Fruit fly (Drosophila melanogaster) whole organism, embryonic: Measurements from ENCODE around the gene dpr9.

Source experiments
- CG11398 ChIP-seq: fragments of 200-800 bp; sonication (Bioruptor generic); optimal IDR thresholded peaks from 2 replicates; lab custom pipeline; 2016; ENCODE audit warnings: missing biosample characterization, missing genetic modification characterization
- CG1233 ChIP-seq: fragments of 200-800 bp; sonication (Bioruptor generic); optimal IDR thresholded peaks from 4 replicates; lab custom pipeline; 2018; ENCODE audit warnings: missing biosample characterization, mild to moderate bottlenecking, missing genetic modification characterization
- CG12659 ChIP-seq: fragments of 200-800 bp; sonication (Bioruptor generic); optimal IDR thresholded peaks from 3 replicates; lab custom pipeline; 2017; ENCODE audit warnings: mild to moderate bottlenecking, missing biosample characterization, missing genetic modification reagents, missing genetic modification characterization
- CG14965 ChIP-seq: fragments of 200-800 bp; sonication (Bioruptor generic); optimal IDR thresholded peaks from 2 replicates; lab custom pipeline; 2016; ENCODE audit warnings: missing biosample characterization, missing genetic modification characterization, borderline replicate concordance
- CG1529 ChIP-seq: fragments of 200-800 bp; sonication (Bioruptor generic); optimal IDR thresholded peaks from 3 replicates; lab custom pipeline; 2018; ENCODE audit warnings: missing biosample characterization, missing genetic modification characterization
- CG15479 ChIP-seq: fragments of 200-800 bp; sonication (Bioruptor generic); optimal IDR thresholded peaks from 3 replicates; lab custom pipeline; 2019; ENCODE audit warnings: missing biosample characterization, mild to moderate bottlenecking, missing genetic modification characterization, moderate library complexity
- CG33557 ChIP-seq: fragments of 200-800 bp; sonication (Bioruptor generic); optimal IDR thresholded peaks from 2 replicates; lab custom pipeline; 2019; ENCODE audit warnings: missing biosample characterization, mild to moderate bottlenecking, missing genetic modification characterization, moderate library complexity
- CG34376 ChIP-seq: fragments of 200-800 bp; sonication (Bioruptor generic); optimal IDR thresholded peaks from 2 replicates; lab custom pipeline; 2018; ENCODE audit warnings: missing biosample characterization, mild to moderate bottlenecking, missing genetic modification characterization
- CG3847 ChIP-seq: fragments of 200-800 bp; sonication (Bioruptor generic); IDR thresholded peaks from 2 replicates; pipeline ENCODE4 v1.3.6; 2022; ENCODE audit warnings: missing biosample characterization, missing genetic modification characterization
- CG7556 ChIP-seq: fragments of 200-800 bp; sonication (Bioruptor generic); optimal IDR thresholded peaks from 2 replicates; lab custom pipeline; 2017; ENCODE audit warnings: missing biosample characterization, mild to moderate bottlenecking, missing genetic modification characterization
- CG8359 ChIP-seq: fragments of 200-800 bp; sonication (Bioruptor generic); optimal IDR thresholded peaks from 2 replicates; lab custom pipeline; 2017; ENCODE audit warnings: missing biosample characterization, mild to moderate bottlenecking, missing genetic modification characterization, borderline replicate concordance
- CG8924 ChIP-seq: fragments of 200-800 bp; optimal IDR thresholded peaks from 3 replicates; lab custom pipeline; 2019; ENCODE audit warnings: missing biosample characterization, mild to moderate bottlenecking, missing genetic modification characterization, moderate library complexity
- Dad ChIP-seq: fragments of 200-800 bp; sonication (Bioruptor generic); optimal IDR thresholded peaks from 3 replicates; lab custom pipeline; 2016; ENCODE audit warnings: missing biosample characterization, missing genetic modification characterization
- ERR ChIP-seq: fragments of 200-800 bp; sonication (Bioruptor generic); optimal IDR thresholded peaks from 2 replicates; lab custom pipeline; 2016; ENCODE audit warnings: missing biosample characterization, missing genetic modification characterization
- Ets97D ChIP-seq: fragments of 200-800 bp; sonication (Bioruptor generic); optimal IDR thresholded peaks from 3 replicates; lab custom pipeline; 2016; ENCODE audit warnings: missing biosample characterization, missing genetic modification characterization
- H2.0 ChIP-seq: fragments of 200-800 bp; sonication (Bioruptor generic); IDR thresholded peaks from 2 replicates; pipeline ENCODE4 v1.3.6; 2022; ENCODE audit warnings: missing biosample characterization, missing genetic modification characterization
- HLHmδ ChIP-seq: fragments of 200-800 bp; sonication (Bioruptor generic); optimal IDR thresholded peaks from 2 replicates; lab custom pipeline; 2018; ENCODE audit warnings: missing biosample characterization, mild to moderate bottlenecking, missing genetic modification characterization, moderate library complexity
- HmgZ ChIP-seq: fragments of 200-800 bp; sonication (Bioruptor generic); optimal IDR thresholded peaks from 2 replicates; lab custom pipeline; 2018; ENCODE audit warnings: missing biosample characterization, mild to moderate bottlenecking, missing genetic modification characterization
- Lhr ChIP-seq: fragments of 200-800 bp; sonication (Bioruptor generic); optimal IDR thresholded peaks from 3 replicates; lab custom pipeline; 2017; ENCODE audit warnings: mild to moderate bottlenecking, missing biosample characterization, missing genetic modification reagents, missing genetic modification characterization
- Med ChIP-seq: fragments of 200-800 bp; sonication (Bioruptor generic); peaks from one replicate; lab custom pipeline; 2016; ENCODE audit warnings: missing biosample characterization, missing genetic modification characterization, mild to moderate bottlenecking, inconsistent platforms, moderate library complexity
- Nf-YA ChIP-seq: fragments of 200-800 bp; sonication (Bioruptor generic); IDR thresholded peaks from 2 replicates; pipeline ENCODE4 v1.3.6; 2022; ENCODE audit warnings: missing biosample characterization, missing genetic modification characterization
- Oli ChIP-seq: fragments of 200-800 bp; sonication (Bioruptor generic); optimal IDR thresholded peaks from 2 replicates; lab custom pipeline; 2018; ENCODE audit warnings: missing biosample characterization, mild to moderate bottlenecking, missing genetic modification characterization, moderate library complexity
- Rfx ChIP-seq: fragments of 200-800 bp; sonication (Bioruptor generic); IDR thresholded peaks from 2 replicates; pipeline ENCODE4 v1.3.6; 2022; ENCODE audit warnings: missing biosample characterization, missing genetic modification characterization
- Scr ChIP-seq: fragments of 200-800 bp; sonication (Bioruptor generic); IDR thresholded peaks from 2 replicates; pipeline ENCODE4 v1.3.6; 2022; ENCODE audit warnings: missing biosample characterization, missing genetic modification characterization; ENCODE audit not compliant: partially characterized antibody
- Sry-β ChIP-seq: fragments of 200-800 bp; sonication (Bioruptor generic); optimal IDR thresholded peaks from 2 replicates; lab custom pipeline; 2018; ENCODE audit warnings: missing biosample characterization, mild to moderate bottlenecking, missing genetic modification characterization, moderate library complexity
- Vsx1 ChIP-seq: fragments of 200-800 bp; sonication (Bioruptor generic); optimal IDR thresholded peaks from 2 replicates; lab custom pipeline; 2017; ENCODE audit warnings: missing biosample characterization, mild to moderate bottlenecking, missing genetic modification characterization, missing genetic modification reagents
- amos ChIP-seq: fragments of 200-800 bp; sonication (Bioruptor generic); IDR thresholded peaks from 2 replicates; pipeline ENCODE4 v1.3.6; 2022; ENCODE audit warnings: missing biosample characterization, missing genetic modification characterization; ENCODE audit not compliant: partially characterized antibody
- ash1 ChIP-seq: fragments of 200-800 bp; sonication (Bioruptor generic); optimal IDR thresholded peaks from 2 replicates; lab custom pipeline; 2018; ENCODE audit warnings: missing biosample characterization, mild to moderate bottlenecking, missing genetic modification characterization
- bigmax ChIP-seq: fragments of 200-800 bp; sonication (Bioruptor generic); optimal IDR thresholded peaks from 2 replicates; lab custom pipeline; 2018; ENCODE audit warnings: missing biosample characterization, mild to moderate bottlenecking, missing genetic modification characterization
- cad ChIP-seq: fragments of >200 bp; optimal IDR thresholded peaks from 2 replicates; lab custom pipeline; 2017; ENCODE audit warnings: missing biosample characterization, missing genetic modification characterization
- croc ChIP-seq: fragments of 200-800 bp; sonication (Bioruptor generic); conservative IDR thresholded peaks from 3 replicates; pipeline ENCODE4 v1.3.6; 2022; ENCODE audit warnings: missing biosample characterization, missing genetic modification characterization
- dimm ChIP-seq: fragments of 200-800 bp; sonication (Bioruptor generic); IDR thresholded peaks from 2 replicates; pipeline ENCODE4 v1.3.6; 2022; ENCODE audit warnings: missing biosample characterization, missing genetic modification characterization
- gem ChIP-seq: fragments of 200-800 bp; sonication (Bioruptor generic); optimal IDR thresholded peaks from 2 replicates; lab custom pipeline; 2019; ENCODE audit warnings: missing biosample characterization, mild to moderate bottlenecking, missing genetic modification characterization, moderate library complexity
- gt ChIP-seq: fragments of 200-800 bp; sonication (Bioruptor generic); IDR thresholded peaks from 2 replicates; pipeline ENCODE4 v1.3.6; 2022; ENCODE audit warnings: missing biosample characterization, missing genetic modification characterization
- ham ChIP-seq: fragments of 200-800 bp; sonication (Bioruptor generic); IDR thresholded peaks from 2 replicates; pipeline ENCODE4 v1.3.6; 2022; ENCODE audit warnings: missing biosample characterization, missing genetic modification characterization
- her ChIP-seq: fragments of 200-800 bp; sonication (Bioruptor generic); optimal IDR thresholded peaks from 2 replicates; lab custom pipeline; 2016; ENCODE audit warnings: missing biosample characterization, missing genetic modification characterization
- hkb ChIP-seq, 2 experiments: fragments of 200-800 bp in 1 of 2; fragments of >200 bp in 1 of 2; sonication (Bioruptor generic) in 1 of 2; IDR thresholded peaks in 1 of 2; optimal IDR thresholded peaks in 1 of 2; 2 replicates each; pipeline versions ENCODE4 v1.3.6 to Lab custom; 2017 to 2022; ENCODE audit warnings: missing biosample characterization in 1 of 2, missing genetic modification characterization in 1 of 2
- inv ChIP-seq: fragments of 200-800 bp; sonication (Bioruptor generic); IDR thresholded peaks from 2 replicates; pipeline ENCODE4 v1.3.6; 2022; ENCODE audit warnings: missing biosample characterization, missing genetic modification characterization; ENCODE audit not compliant: partially characterized antibody
- jumu ChIP-seq: fragments of 200-800 bp; sonication (Bioruptor generic); optimal IDR thresholded peaks from 3 replicates; lab custom pipeline; 2016; ENCODE audit warnings: missing biosample characterization, missing genetic modification characterization
- kah ChIP-seq: fragments of 200-800 bp; sonication (Bioruptor generic); optimal IDR thresholded peaks from 2 replicates; lab custom pipeline; 2018; ENCODE audit warnings: missing biosample characterization, mild to moderate bottlenecking, missing genetic modification characterization
- lab ChIP-seq: fragments of 200-800 bp; sonication (Bioruptor generic); optimal IDR thresholded peaks from 3 replicates; lab custom pipeline; 2017; ENCODE audit warnings: missing biosample characterization, missing genetic modification characterization, mild to moderate bottlenecking, moderate library complexity, missing genetic modification reagents
- lmd ChIP-seq: fragments of 200-800 bp; sonication (Bioruptor generic); IDR thresholded peaks from 2 replicates; pipeline ENCODE4 v1.3.6; 2022; ENCODE audit warnings: missing biosample characterization, missing genetic modification characterization
- lola ChIP-seq, 3 experiments: fragments of >200 bp in 2 of 3; fragments of 200-800 bp in 1 of 3; sonication (Bioruptor generic) in 1 of 3; optimal IDR thresholded peaks; 2 replicates each; lab custom pipeline; 2017 to 2019; ENCODE audit warnings: missing biosample characterization in 3 of 3, missing genetic modification characterization in 3 of 3, mild to moderate bottlenecking in 1 of 3, moderate library complexity in 1 of 3
- nerfin-2 ChIP-seq: fragments of 200-800 bp; sonication (Bioruptor generic); IDR thresholded peaks from 2 replicates; pipeline ENCODE4 v1.3.6; 2022; ENCODE audit warnings: missing biosample characterization, missing genetic modification characterization; ENCODE audit not compliant: partially characterized antibody
- oc ChIP-seq: fragments of 200-800 bp; sonication (Bioruptor generic); optimal IDR thresholded peaks from 2 replicates; lab custom pipeline; 2018; ENCODE audit warnings: missing biosample characterization, mild to moderate bottlenecking, missing genetic modification characterization, moderate library complexity
- ro ChIP-seq: fragments of 200-800 bp; sonication (Bioruptor generic); IDR thresholded peaks from 2 replicates; pipeline ENCODE4 v1.3.6; 2022; ENCODE audit warnings: missing biosample characterization, missing genetic modification characterization
- sim ChIP-seq: fragments of 200-800 bp; sonication (Bioruptor generic); IDR thresholded peaks from 2 replicates; pipeline ENCODE4 v1.3.6; 2022; ENCODE audit warnings: missing biosample characterization, missing genetic modification characterization
- sqz ChIP-seq: fragments of 200-800 bp; sonication (Bioruptor generic); optimal IDR thresholded peaks from 3 replicates; lab custom pipeline; 2018; ENCODE audit warnings: missing biosample characterization, mild to moderate bottlenecking, missing genetic modification characterization
- ttk ChIP-seq: fragments of 200-800 bp; sonication (Bioruptor generic); IDR thresholded peaks from 2 replicates; pipeline ENCODE4 v2.1.2; 2022; ENCODE audit warnings: missing biosample characterization, missing genetic modification characterization

dpr9 gene

DNA sequence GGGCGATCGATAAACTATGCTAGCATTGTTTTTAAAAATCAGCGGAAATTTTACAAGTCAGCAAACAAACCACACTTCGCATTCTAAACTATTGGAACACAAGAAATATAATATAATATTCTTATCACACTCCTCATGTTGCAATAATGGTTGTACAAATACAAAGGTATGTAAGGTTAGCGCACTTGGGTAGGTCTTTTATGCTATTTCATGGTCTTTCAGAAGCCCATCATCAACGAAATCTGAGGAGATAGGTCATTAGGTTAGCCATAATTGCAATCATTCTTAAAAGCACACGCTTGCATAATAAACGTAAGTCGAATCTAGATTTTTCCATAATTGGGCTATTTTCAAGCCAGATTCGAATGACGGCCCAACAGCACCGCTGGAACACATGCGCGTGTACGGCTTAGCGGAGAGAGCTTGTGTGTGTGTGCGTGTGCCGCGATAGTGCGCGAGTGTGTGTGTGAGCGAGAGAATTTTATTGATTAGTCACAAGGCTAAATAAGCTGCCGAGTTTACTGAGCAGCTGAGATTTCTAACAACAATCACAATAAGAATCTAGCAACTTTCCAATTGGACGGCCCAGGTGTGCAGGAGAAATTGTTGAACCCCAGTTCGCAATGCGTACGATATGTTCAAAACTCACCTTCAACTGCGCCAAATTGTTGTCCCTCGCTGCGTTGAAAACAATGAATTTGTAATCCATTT, 17.4 kb upstream of the dpr9 start (continued):
- TF ChIP-seq amos (GFP tag; lab: Robert Waterston, UW) (no peak), croc (no peak), CG8359 (GFP tag; lab: Kevin White, UChicago) (no peak), her (GFP tag; lab: Kevin White, UChicago) (no peak), hkb (optimal IDR thresholded peaks at IDR 0.05; lab: Kevin White, UChicago) (no peak), hkb (GFP tag; IDR thresholded peaks at IDR 0.05; lab: Robert Waterston, UW) (no peak), ttk (no peak), cad (GFP tag; lab: Kevin White, UChicago) (no peak), Scr (GFP tag; lab: Robert Waterston, UW) (no peak), CG8924 (tag; lab: Kevin White, UChicago) (peak; percentile 6), sqz (GFP tag; lab: Kevin White, UChicago) (no peak), Rfx (GFP tag; lab: Robert Waterston, UW) (no peak), CG1233 (GFP tag; lab: Kevin White, UChicago) (no peak), oc (tag; lab: Kevin White, UChicago) (no peak), Lhr (GFP tag; lab: Kevin White, UChicago) (no peak), lola (GFP tag; optimal IDR thresholded peaks at IDR 0.05; lab: Kevin White, UChicago) (peak in 1 of 3 experiments; percentile 24), Ets97D (GFP tag; lab: Kevin White, UChicago) (no peak), ham (GFP tag; lab: Robert Waterston, UW) (no peak), Dad (GFP tag; lab: Kevin White, UChicago) (no peak), lab (GFP tag; lab: Kevin White, UChicago) (peak; percentile 1), Nf-YA (GFP tag; lab: Robert Waterston, UW) (no peak), dimm (GFP tag; lab: Robert Waterston, UW) (no peak), CG14965 (no peak), Sry-β (GFP tag; lab: Kevin White, UChicago) (peak; percentile 97), CG1529 (GFP tag; lab: Kevin White, UChicago) (no peak), ro (GFP tag; lab: Robert Waterston, UW) (no peak), nerfin-2 (GFP tag; lab: Robert Waterston, UW) (no peak), CG11398 (no peak), bigmax (GFP tag; lab: Kevin White, UChicago) (no peak), CG7556 (GFP tag; lab: Kevin White, UChicago) (peak; percentile 51), kah (GFP tag; lab: Kevin White, UChicago) (no peak), gem (tag; lab: Kevin White, UChicago) (peak; percentile 31), inv (GFP tag; lab: Robert Waterston, UW) (no peak), CG34376 (peak; percentile 50), HLHmδ (no peak), HmgZ (tag; lab: Kevin White, UChicago) (no peak), jumu (no peak), ERR (GFP tag; lab: Kevin White, UChicago) (no peak), CG3847 (GFP tag; lab: Robert Waterston, UW) (no peak), Med (GFP tag; lab: Kevin White, UChicago) (no peak), CG33557 (GFP tag; lab: Kevin White, UChicago) (peak; percentile 15), H2.0 (no peak), lmd (GFP tag; lab: Robert Waterston, UW) (no peak), Oli (tag; lab: Kevin White, UChicago) (peak; percentile 9), sim (GFP tag; lab: Robert Waterston, UW) (no peak), gt (GFP tag; lab: Robert Waterston, UW) (no peak), Vsx1 (no peak), CG12659 (peak; percentile 27), CG15479 (GFP tag; lab: Kevin White, UChicago) (no peak), ash1 (no peak)
